Fruit fly (Drosophila melanogaster) whole organism, embryonic: ENCODE results near the gene CG10587.

Experiments
- Adf1 ChIP-seq: fragments of 200-800 bp; sonication (Bioruptor generic); IDR thresholded peaks from 2 replicates; pipeline ENCODE4 v1.3.6; 2022; ENCODE audit warnings: missing biosample characterization, missing genetic modification characterization
- Antp ChIP-seq: fragments of 200-800 bp; sonication (Bioruptor generic); optimal IDR thresholded peaks from 3 replicates; lab custom pipeline; 2016; ENCODE audit warnings: missing biosample characterization, missing genetic modification characterization
- CG1024 ChIP-seq: fragments of 200-800 bp; sonication (Bioruptor generic); IDR thresholded peaks from 2 replicates; pipeline ENCODE4 v1.3.6; 2022; ENCODE audit warnings: missing biosample characterization, missing genetic modification characterization
- CG10274 ChIP-seq: fragments of 200-800 bp; sonication (Bioruptor generic); optimal IDR thresholded peaks from 3 replicates; lab custom pipeline; 2017; ENCODE audit warnings: missing biosample characterization, mild to moderate bottlenecking, missing genetic modification characterization
- CG11398 ChIP-seq: fragments of 200-800 bp; sonication (Bioruptor generic); optimal IDR thresholded peaks from 2 replicates; lab custom pipeline; 2016; ENCODE audit warnings: missing biosample characterization, missing genetic modification characterization
- CG12155 ChIP-seq: fragments of 200-800 bp; sonication (Bioruptor generic); optimal IDR thresholded peaks from 3 replicates; lab custom pipeline; 2016; ENCODE audit warnings: missing biosample characterization, missing genetic modification characterization
- CG15479 ChIP-seq: fragments of 200-800 bp; sonication (Bioruptor generic); optimal IDR thresholded peaks from 3 replicates; lab custom pipeline; 2019; ENCODE audit warnings: missing biosample characterization, mild to moderate bottlenecking, missing genetic modification characterization, moderate library complexity
- CG16813 ChIP-seq: fragments of 200-800 bp; sonication (Bioruptor generic); IDR thresholded peaks from 3 replicates; pipeline ENCODE4 v1.3.6; 2022; ENCODE audit warnings: missing biosample characterization, missing genetic modification characterization; ENCODE audit not compliant: partially characterized antibody
- CG3163 ChIP-seq: fragments of 200-800 bp; sonication (Bioruptor generic); optimal IDR thresholded peaks from 3 replicates; lab custom pipeline; 2016; ENCODE audit warnings: missing biosample characterization, missing genetic modification characterization
- CG32532 ChIP-seq: fragments of 200-800 bp; sonication (Bioruptor generic); IDR thresholded peaks from 2 replicates; pipeline ENCODE4 v1.3.6; 2022; ENCODE audit warnings: missing biosample characterization, missing genetic modification characterization
- CG34224 ChIP-seq: fragments of 200-800 bp; sonication (Bioruptor generic); IDR thresholded peaks from 3 replicates; pipeline ENCODE4 v1.3.6; 2022; ENCODE audit warnings: missing biosample characterization, missing genetic modification characterization; ENCODE audit not compliant: partially characterized antibody
- CG34422 ChIP-seq: fragments of 200-800 bp; sonication (Bioruptor generic); IDR thresholded peaks from 3 replicates; pipeline ENCODE4 v1.3.6; 2022; ENCODE audit warnings: missing biosample characterization, missing genetic modification characterization
- CG4424 ChIP-seq: fragments of 200-800 bp; sonication (Bioruptor generic); optimal IDR thresholded peaks from 3 replicates; lab custom pipeline; 2016; ENCODE audit warnings: missing biosample characterization, missing genetic modification characterization
- CG7372 ChIP-seq: fragments of 200-800 bp; sonication (Bioruptor generic); IDR thresholded peaks from 2 replicates; pipeline ENCODE4 v1.3.6; 2022; ENCODE audit warnings: missing biosample characterization, missing genetic modification characterization
- CG7556 ChIP-seq: fragments of 200-800 bp; sonication (Bioruptor generic); optimal IDR thresholded peaks from 2 replicates; lab custom pipeline; 2017; ENCODE audit warnings: missing biosample characterization, mild to moderate bottlenecking, missing genetic modification characterization
- Chrac-16 ChIP-seq: fragments of 200-800 bp; sonication (Bioruptor generic); optimal IDR thresholded peaks from 3 replicates; lab custom pipeline; 2016; ENCODE audit warnings: missing biosample characterization, missing genetic modification characterization
- D ChIP-seq, 2 experiments: fragments of 200-800 bp in 1 of 2; fragments of >200 bp in 1 of 2; sonication (Bioruptor generic) in 1 of 2; optimal IDR thresholded peaks; 2 replicates in 1 of 2; 3 replicates in 1 of 2; lab custom pipeline; 2017; ENCODE audit warnings: mild to moderate bottlenecking in 1 of 2, missing biosample characterization in 1 of 2, missing genetic modification characterization in 1 of 2, missing genetic modification reagents in 1 of 2
- H2.0 ChIP-seq: fragments of 200-800 bp; sonication (Bioruptor generic); IDR thresholded peaks from 2 replicates; pipeline ENCODE4 v1.3.6; 2022; ENCODE audit warnings: missing biosample characterization, missing genetic modification characterization
- HLH4C ChIP-seq: fragments of 200-800 bp; sonication (Bioruptor generic); IDR thresholded peaks from 3 replicates; pipeline ENCODE4 v1.3.6; 2022; ENCODE audit warnings: missing biosample characterization, missing genetic modification characterization; ENCODE audit not compliant: partially characterized antibody
- HLHmδ ChIP-seq: fragments of 200-800 bp; sonication (Bioruptor generic); optimal IDR thresholded peaks from 2 replicates; lab custom pipeline; 2018; ENCODE audit warnings: missing biosample characterization, mild to moderate bottlenecking, missing genetic modification characterization, moderate library complexity
- HmgZ ChIP-seq: fragments of 200-800 bp; sonication (Bioruptor generic); optimal IDR thresholded peaks from 2 replicates; lab custom pipeline; 2018; ENCODE audit warnings: missing biosample characterization, mild to moderate bottlenecking, missing genetic modification characterization
- Hmr ChIP-seq: fragments of 200-800 bp; sonication (Bioruptor generic); optimal IDR thresholded peaks from 3 replicates; lab custom pipeline; 2017; ENCODE audit warnings: mild to moderate bottlenecking, missing biosample characterization, missing genetic modification reagents, missing genetic modification characterization
- MESR4 ChIP-seq: fragments of 200-800 bp; sonication (Bioruptor generic); optimal IDR thresholded peaks from 2 replicates; lab custom pipeline; 2018; ENCODE audit warnings: missing biosample characterization, mild to moderate bottlenecking, missing genetic modification characterization, moderate library complexity
- Med ChIP-seq: fragments of 200-800 bp; sonication (Bioruptor generic); peaks from one replicate; lab custom pipeline; 2016; ENCODE audit warnings: missing biosample characterization, missing genetic modification characterization, mild to moderate bottlenecking, inconsistent platforms, moderate library complexity
- Rfx ChIP-seq: fragments of 200-800 bp; sonication (Bioruptor generic); IDR thresholded peaks from 2 replicates; pipeline ENCODE4 v1.3.6; 2022; ENCODE audit warnings: missing biosample characterization, missing genetic modification characterization
- Stat92E ChIP-seq, 3 experiments: fragments of >200 bp in 2 of 3; fragments of 200-800 bp in 1 of 3; sonication (Bioruptor generic) in 1 of 3; optimal IDR thresholded peaks; 2 replicates each; lab custom pipeline; 2017 to 2019; ENCODE audit warnings: missing biosample characterization in 3 of 3, missing genetic modification characterization in 3 of 3, mild to moderate bottlenecking in 1 of 3, moderate library complexity in 1 of 3
- Trl ChIP-seq, 3 experiments: fragments of >200 bp in 2 of 3; fragments of 200-800 bp in 1 of 3; sonication (Bioruptor generic) in 1 of 3; optimal IDR thresholded peaks; 2 replicates in 1 of 3; 3 replicates in 2 of 3; lab custom pipeline; 2016 to 2017; ENCODE audit warnings: missing biosample characterization in 1 of 3, missing genetic modification characterization in 1 of 3
- bigmax ChIP-seq: fragments of 200-800 bp; sonication (Bioruptor generic); optimal IDR thresholded peaks from 2 replicates; lab custom pipeline; 2018; ENCODE audit warnings: missing biosample characterization, mild to moderate bottlenecking, missing genetic modification characterization
- cg ChIP-seq: fragments of 200-800 bp; sonication (Bioruptor generic); optimal IDR thresholded peaks from 3 replicates; lab custom pipeline; 2019; ENCODE audit warnings: missing biosample characterization, mild to moderate bottlenecking, missing genetic modification characterization, moderate library complexity
- cwo ChIP-seq: fragments of 200-800 bp; sonication (Bioruptor generic); optimal IDR thresholded peaks from 3 replicates; lab custom pipeline; 2017; ENCODE audit warnings: missing biosample characterization, missing genetic modification characterization, mild to moderate bottlenecking, moderate library complexity, missing genetic modification reagents
- ftz-f1 ChIP-seq: fragments of 200-800 bp; sonication (Bioruptor generic); optimal IDR thresholded peaks from 2 replicates; lab custom pipeline; 2016; ENCODE audit warnings: missing biosample characterization, missing genetic modification characterization
- gcm ChIP-seq: fragments of 200-800 bp; sonication (Bioruptor generic); optimal IDR thresholded peaks from 2 replicates; lab custom pipeline; 2019; ENCODE audit warnings: missing biosample characterization, mild to moderate bottlenecking, missing genetic modification characterization, moderate library complexity
- ham ChIP-seq: fragments of 200-800 bp; sonication (Bioruptor generic); IDR thresholded peaks from 2 replicates; pipeline ENCODE4 v1.3.6; 2022; ENCODE audit warnings: missing biosample characterization, missing genetic modification characterization
- hbn ChIP-seq: fragments of 200-800 bp; sonication (Bioruptor generic); IDR thresholded peaks from 2 replicates; pipeline ENCODE4 v1.3.6; 2022; ENCODE audit warnings: missing biosample characterization, missing genetic modification characterization; ENCODE audit not compliant: partially characterized antibody
- kni ChIP-seq: fragments of 200-800 bp; sonication (Bioruptor generic); optimal IDR thresholded peaks from 3 replicates; lab custom pipeline; 2017; ENCODE audit warnings: mild to moderate bottlenecking, missing biosample characterization, missing genetic modification reagents, missing genetic modification characterization
- mirr ChIP-seq: fragments of 200-800 bp; sonication (Bioruptor generic); optimal IDR thresholded peaks from 3 replicates; lab custom pipeline; 2018; ENCODE audit warnings: missing biosample characterization, mild to moderate bottlenecking, missing genetic modification characterization
- nerfin-1 ChIP-seq: fragments of 200-800 bp; sonication (Bioruptor generic); optimal IDR thresholded peaks from 3 replicates; lab custom pipeline; 2019; ENCODE audit warnings: missing biosample characterization, mild to moderate bottlenecking, missing genetic modification characterization, moderate library complexity
- scrt ChIP-seq: fragments of 200-800 bp; sonication (Bioruptor generic); optimal IDR thresholded peaks from 2 replicates; lab custom pipeline; 2018; ENCODE audit warnings: missing biosample characterization, mild to moderate bottlenecking, missing genetic modification characterization, moderate library complexity
- sd ChIP-seq: fragments of 200-800 bp; sonication (Bioruptor generic); optimal IDR thresholded peaks from 3 replicates; lab custom pipeline; 2018; ENCODE audit warnings: missing biosample characterization, mild to moderate bottlenecking, missing genetic modification characterization, moderate library complexity
- sna ChIP-seq: fragments of 200-800 bp; sonication (Bioruptor generic); IDR thresholded peaks from 2 replicates; pipeline ENCODE4 v1.3.6; 2022; ENCODE audit warnings: missing biosample characterization, missing genetic modification characterization; ENCODE audit not compliant: partially characterized antibody
- so ChIP-seq: fragments of 200-800 bp; sonication (Bioruptor generic); IDR thresholded peaks from 3 replicates; pipeline ENCODE4 v1.3.6; 2022; ENCODE audit warnings: missing biosample characterization, missing genetic modification characterization
- sug ChIP-seq: fragments of 200-800 bp; optimal IDR thresholded peaks from 2 replicates; lab custom pipeline; 2019; ENCODE audit warnings: missing biosample characterization, mild to moderate bottlenecking, missing genetic modification characterization, moderate library complexity
- trem ChIP-seq: fragments of 200-800 bp; optimal IDR thresholded peaks from 3 replicates; lab custom pipeline; 2019; ENCODE audit warnings: missing biosample characterization, mild to moderate bottlenecking, missing genetic modification characterization, moderate library complexity
- twi ChIP-seq: fragments of 200-800 bp; optimal IDR thresholded peaks from 2 replicates; lab custom pipeline; 2019; ENCODE audit warnings: missing biosample characterization, mild to moderate bottlenecking, missing genetic modification characterization, moderate library complexity
- unc-4 ChIP-seq: fragments of 200-800 bp; sonication (Bioruptor generic); IDR thresholded peaks from 2 replicates; pipeline ENCODE4 v1.3.6; 2022; ENCODE audit warnings: missing biosample characterization, missing genetic modification characterization; ENCODE audit not compliant: partially characterized antibody
- vvl ChIP-seq: fragments of 200-800 bp; sonication (Bioruptor generic); IDR thresholded peaks from 2 replicates; pipeline ENCODE4 v1.3.6; 2022; ENCODE audit warnings: missing biosample characterization, missing genetic modification characterization
- z ChIP-seq: fragments of 200-800 bp; sonication (Bioruptor generic); IDR thresholded peaks from 3 replicates; pipeline ENCODE4 v1.3.6; 2022; ENCODE audit warnings: missing biosample characterization, missing genetic modification characterization

Gene CG10587

DNA sequence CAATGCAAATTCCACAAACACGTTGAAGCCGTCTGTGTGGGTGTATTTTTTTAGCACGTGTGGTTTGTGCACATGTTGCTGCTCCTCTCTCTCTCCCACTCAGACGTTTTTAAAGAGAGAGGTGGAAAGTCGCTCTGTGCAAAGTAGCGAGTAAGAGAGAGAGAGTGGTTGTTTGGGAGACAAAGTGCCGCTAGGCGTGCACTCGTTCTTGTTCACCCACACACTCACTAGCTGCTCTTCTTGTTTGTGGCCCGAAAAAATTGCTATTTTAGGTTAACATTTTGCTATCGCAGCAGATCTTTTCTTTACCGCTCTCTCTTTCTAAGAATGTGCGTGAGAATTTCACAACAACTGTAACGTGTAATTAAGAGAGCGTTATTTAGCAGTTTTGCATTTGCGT is 46.5 kb upstream of the CG10587 start (continued):
- TF ChIP-seq sd (tag; lab: Kevin White, UChicago) (peak; percentile 87), CG16813 (peak; percentile 38; the same call in 1 of the 3 replicates), scrt (peak; percentile 82), CG3163 (peak; percentile 91), ftz-f1 (GFP tag; lab: Kevin White, UChicago) (peak; percentile 6), Antp (GFP tag; lab: Kevin White, UChicago) (no peak), Med (peak; percentile 61), HLHmδ (GFP tag; lab: Kevin White, UChicago) (peak; percentile 70), hbn (GFP tag; lab: Robert Waterston, UW) (peak; percentile 21; the same call in 1 of the 2 replicates), CG12155 (GFP tag; lab: Kevin White, UChicago) (peak; percentile 96), D (optimal IDR thresholded peaks at IDR 0.05; lab: Kevin White, UChicago) (peak; percentile 20), D (GFP tag; optimal IDR thresholded peaks at IDR 0.05; lab: Kevin White, UChicago) (no peak), mirr (GFP tag; lab: Kevin White, UChicago) (peak; percentile 29), kni (peak; percentile 81), CG34224 (peak; percentile 22; the same call in 1 of the 3 replicates), Trl (optimal IDR thresholded peaks at IDR 0.05; lab: Kevin White, UChicago) (peak; percentile 92 to 98), Trl (GFP tag; optimal IDR thresholded peaks at IDR 0.05; lab: Kevin White, UChicago) (peak; percentile 54), CG11398 (GFP tag; lab: Kevin White, UChicago) (no peak), trem (tag; lab: Kevin White, UChicago) (no peak), HLH4C (GFP tag; lab: Robert Waterston, UW) (no peak), unc-4 (GFP tag; lab: Robert Waterston, UW) (peak; percentile 12; the same call in 1 of the 2 replicates), Stat92E (GFP tag; optimal IDR thresholded peaks at IDR 0.05; lab: Kevin White, UChicago) (peak in 1 of 3 experiments; percentile 67), CG34422 (GFP tag; lab: Robert Waterston, UW) (0 out of 3 replicates have a peak, but pooled peaks have one; percentile 22), CG10274 (GFP tag; lab: Kevin White, UChicago) (no peak), MESR4 (GFP tag; lab: Kevin White, UChicago) (no peak), Rfx (no peak), cwo (peak; percentile 97), vvl (GFP tag; lab: Robert Waterston, UW) (peak; percentile 45; the same call in 1 of the 2 replicates), nerfin-1 (tag; lab: Kevin White, UChicago) (peak; percentile 56), Chrac-16 (GFP tag; lab: Kevin White, UChicago) (no peak), CG15479 (peak; percentile 71), CG4424 (GFP tag; lab: Kevin White, UChicago) (no peak), Adf1 (GFP tag; lab: Robert Waterston, UW) (no peak), CG7372 (GFP tag; lab: Robert Waterston, UW) (no peak), z (GFP tag; lab: Robert Waterston, UW) (peak; percentile 67; the same call in 2 of the 3 replicates), bigmax (peak; percentile 87), twi (peak; percentile 64), Hmr (no peak), so (peak; percentile 14; the same call in 1 of the 3 replicates), HmgZ (tag; lab: Kevin White, UChicago) (peak; percentile 28), CG1024 (GFP tag; lab: Robert Waterston, UW) (no peak), CG7556 (no peak), sug (peak; percentile 5), cg (GFP tag; lab: Kevin White, UChicago) (peak; percentile 75), gcm (GFP tag; lab: Kevin White, UChicago) (peak; percentile 7), sna (GFP tag; lab: Robert Waterston, UW) (peak; percentile 38; the same call in 1 of the 2 replicates), H2.0 (no peak), CG32532 (peak; percentile 42; the same call in 1 of the 2 replicates), ham (GFP tag; lab: Robert Waterston, UW) (no peak)
